Worm (Caenorhabditis elegans) whole organism, L2 larva: ENCODE data around the gene F08F8.7.

Source experiments
- aly-2 ChIP-seq: fragments of 150-350 bp; optimal IDR thresholded peaks from 2 replicates; lab custom pipeline; 2014; ENCODE audit warnings: missing biosample characterization, missing genetic modification characterization
- elt-1 ChIP-seq: fragments of 150-350 bp; optimal IDR thresholded peaks from 2 replicates; lab custom pipeline; 2014; ENCODE audit warnings: missing biosample characterization, missing genetic modification characterization
- skn-1 ChIP-seq: sonication (generic microtip); optimal IDR thresholded peaks from 2 replicates; lab custom pipeline; 2017; ENCODE audit warnings: missing biosample characterization, missing genetic modification characterization
- snpc-4 ChIP-seq: fragments of 150-350 bp; optimal IDR thresholded peaks from 2 replicates; lab custom pipeline; 2014; ENCODE audit warnings: missing biosample characterization, missing genetic modification characterization
- unc-39 ChIP-seq: fragments of 150-350 bp; optimal IDR thresholded peaks from 2 replicates; lab custom pipeline; 2014; ENCODE audit warnings: missing biosample characterization, missing genetic modification characterization

DNA sequence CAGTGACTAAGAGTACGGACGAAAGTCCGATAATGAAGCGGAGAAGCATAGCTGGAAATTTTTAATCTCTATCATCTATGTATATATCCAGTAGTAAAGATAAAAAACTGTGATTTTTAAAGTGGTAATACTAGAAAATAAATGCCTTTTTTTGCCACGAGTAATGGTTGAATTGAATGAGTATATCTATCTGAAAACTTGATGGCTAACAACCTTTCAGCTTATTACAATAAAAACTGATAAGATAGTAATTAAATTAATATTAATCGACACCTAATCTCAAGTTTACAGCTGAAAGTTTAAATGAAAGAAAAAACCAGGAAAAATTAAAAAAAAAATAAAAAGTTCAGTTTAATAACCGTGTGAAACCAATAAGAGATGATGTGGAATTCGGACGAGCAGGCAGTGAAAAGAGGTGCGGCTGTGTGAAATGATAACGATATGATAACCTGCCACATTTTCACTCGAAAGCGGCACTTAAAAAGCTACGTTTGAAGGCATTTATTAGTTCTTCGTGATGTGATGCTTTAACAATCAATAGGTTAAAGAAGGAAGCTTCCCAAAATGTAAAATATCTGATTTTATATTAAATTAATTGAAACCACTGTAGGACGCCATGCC lies 31.9 kb downstream of the F08F8.7 start, which contains the start of gene nspg-6:
- TF ChIP-seq aly-2 (no peak), elt-1 (tag; lab: Kevin White, UChicago) (no peak), unc-39 (tag; lab: Kevin White, UChicago) (no peak), skn-1 (no peak), snpc-4 (tag; lab: Kevin White, UChicago) (no peak)
